Worm (Caenorhabditis elegans) whole organism, early embryonic: Measurements from ENCODE around the gene R05D8.9.

ENCODE experiments used
- F13C5.2 ChIP-seq: sonication (generic microtip); optimal IDR thresholded peaks from 2 replicates; lab custom pipeline; 2017; ENCODE audit warnings: mild to moderate bottlenecking, missing genetic modification characterization, inconsistent platforms, missing compliant biosample characterization
- ama-1 ChIP-seq: fragments of 150-350 bp; optimal IDR thresholded peaks from 2 replicates; lab custom pipeline; 2014
- ceh-13 ChIP-seq: fragments of 200-800 bp; sonication (Bioruptor generic); optimal IDR thresholded peaks from 2 replicates; lab custom pipeline; 2018; ENCODE audit warnings: mild to moderate bottlenecking, missing genetic modification characterization, missing compliant biosample characterization
- ceh-36 ChIP-seq: sonication (generic microtip); optimal IDR thresholded peaks from 2 replicates; lab custom pipeline; 2016; ENCODE audit warnings: missing genetic modification characterization, inconsistent platforms, missing compliant biosample characterization
- ets-7 ChIP-seq: sonication (generic microtip); optimal IDR thresholded peaks from 2 replicates; lab custom pipeline; 2016; ENCODE audit warnings: missing genotype, missing genetic modification characterization, missing compliant biosample characterization
- flt-1 ChIP-seq: fragments of 200-800 bp; sonication (Bioruptor generic); IDR thresholded peaks from 2 replicates; pipeline ENCODE4 v1.3.6; 2022; ENCODE audit warnings: missing genetic modification characterization, missing compliant biosample characterization
- hmbx-1 ChIP-seq: sonication (generic microtip); optimal IDR thresholded peaks from 2 replicates; lab custom pipeline; 2016; ENCODE audit warnings: mild to moderate bottlenecking, missing genetic modification characterization, missing compliant biosample characterization
- sea-1 ChIP-seq: fragments of 200-800 bp; sonication (Bioruptor generic); conservative IDR thresholded peaks from 2 replicates; pipeline ENCODE4 v1.3.6; 2022; ENCODE audit warnings: missing genetic modification characterization, missing compliant biosample characterization
- tbx-11 ChIP-seq: fragments of 200-800 bp; sonication (Bioruptor generic); IDR thresholded peaks from 2 replicates; pipeline ENCODE4 v1.3.6; 2022; ENCODE audit warnings: missing genetic modification characterization, missing compliant biosample characterization
- tbx-37 ChIP-seq: fragments of 200-800 bp; sonication (Bioruptor generic); conservative IDR thresholded peaks from 2 replicates; pipeline ENCODE4 v1.3.6; 2022; ENCODE audit warnings: missing genetic modification reagents, missing genetic modification characterization, missing compliant biosample characterization
- tra-4 ChIP-seq: sonication (generic microtip); optimal IDR thresholded peaks from 2 replicates; lab custom pipeline; 2017; ENCODE audit warnings: missing genetic modification characterization, missing compliant biosample characterization

DNA sequence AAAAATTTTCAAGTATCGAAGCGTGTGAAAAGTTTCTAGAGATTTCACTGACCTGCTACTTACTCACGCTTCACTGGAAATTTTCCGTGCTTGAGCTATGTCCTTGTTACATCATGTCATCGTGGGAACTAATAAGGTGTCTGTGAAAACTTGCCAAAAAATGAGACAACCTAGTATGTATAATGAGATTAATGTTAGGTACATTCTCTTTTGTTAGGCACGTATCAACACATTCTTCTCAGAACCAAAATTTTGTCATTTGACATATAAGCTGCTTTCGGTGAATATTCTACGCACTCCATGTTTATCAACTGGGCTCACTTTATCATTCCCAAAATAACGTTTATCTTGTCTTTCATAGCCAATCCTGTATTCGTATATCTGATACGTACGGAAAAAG lies 6.7 kb upstream of the R05D8.9 start, which contains the start of gene srj-18:
- TF ChIP-seq F13C5.2 (tag; lab: Kevin White, UChicago) = no peak
- TF ChIP-seq ama-1 (lab: Kevin White, UChicago) = no peak
- no peak for TF ChIP-seq flt-1 (GFP tag; lab: Robert Waterston, UW)
- TF ChIP-seq sea-1 = no peak
- no peak for TF ChIP-seq ceh-13 (GFP tag; lab: Kevin White, UChicago)
- no peak for TF ChIP-seq ets-7
- no peak for TF ChIP-seq hmbx-1
- no peak for TF ChIP-seq tra-4 (tag; lab: Kevin White, UChicago)
- no peak for TF ChIP-seq tbx-11 (GFP tag; lab: Robert Waterston, UW)
- no peak for TF ChIP-seq ceh-36 (tag; lab: Kevin White, UChicago)
- no peak for TF ChIP-seq tbx-37 (GFP tag; lab: Robert Waterston, UW)
